Fruit fly (Drosophila melanogaster) whole organism: ENCODE data around the gene CG1074.

Source experiments
- Dll ChIP-seq: fragments of >200 bp; optimal IDR thresholded peaks from 2 replicates; lab custom pipeline; 2017
- EcR ChIP-seq, 2 experiments: fragments of >200 bp; optimal IDR thresholded peaks; 2 replicates each; lab custom pipeline; 2017; ENCODE audit warnings: missing biosample characterization in 2 of 2, missing genetic modification characterization in 2 of 2, missing genetic modification reagents in 2 of 2
- psq ChIP-seq: fragments of >200 bp; optimal IDR thresholded peaks from 2 replicates; lab custom pipeline; 2017

DNA sequence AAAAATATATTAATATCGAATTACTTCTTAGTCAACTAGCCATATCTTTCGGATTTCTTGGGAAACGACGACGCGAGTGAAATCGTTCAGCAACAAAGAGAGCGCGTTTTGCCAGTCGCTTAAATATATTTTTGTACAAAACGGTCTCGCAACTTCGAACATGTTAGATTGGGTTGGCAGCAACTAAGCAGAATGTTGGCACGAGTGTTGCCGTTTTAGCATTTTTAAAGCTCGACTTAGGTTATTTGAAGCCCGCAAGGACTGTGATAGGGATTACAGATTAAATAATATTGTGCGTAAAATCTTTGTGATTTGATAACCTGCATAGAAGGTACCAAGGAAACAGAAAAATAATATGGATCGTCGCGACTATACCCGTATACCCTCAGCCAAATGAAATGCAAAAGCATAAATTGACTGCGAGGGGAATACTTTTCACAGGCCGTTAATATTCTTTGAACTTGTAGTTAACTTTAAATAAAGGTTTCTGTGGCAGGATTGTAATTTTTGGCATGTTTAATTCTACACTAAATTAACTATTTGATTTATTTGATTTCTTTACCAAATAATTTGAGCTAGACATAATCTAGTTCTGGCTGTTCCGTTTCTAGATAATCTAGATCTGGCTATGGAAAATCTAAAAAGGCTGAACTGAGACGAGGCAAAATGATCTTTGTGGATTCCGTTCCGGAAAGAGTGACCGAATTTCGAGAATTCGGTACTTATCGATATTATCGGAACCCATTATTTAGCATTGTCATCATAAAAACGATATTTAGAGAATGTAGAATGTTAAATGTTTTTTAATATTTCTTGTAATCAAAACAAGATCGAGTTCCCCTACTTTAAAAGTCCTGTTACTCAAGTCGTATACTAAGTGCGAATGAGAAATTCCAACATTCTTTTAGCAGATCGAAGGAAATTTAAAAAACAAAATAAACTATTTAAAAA is 45.5 kb downstream of the CG1074 start, which contains the start of gene CG31523:
- no peak for TF ChIP-seq EcR (GFP tag; optimal IDR thresholded peaks at IDR 0.05; lab: Kevin White, UChicago)
- no peak for TF ChIP-seq Dll (lab: Kevin White, UChicago)
- TF ChIP-seq psq (lab: Kevin White, UChicago): no peak
